Worm (Caenorhabditis elegans) whole organism, young adult: ENCODE results near the gene cin-4.

Experiments
- B0336.3 ChIP-seq: fragments of 200-800 bp; sonication (Bioruptor generic); IDR thresholded peaks from 2 replicates; pipeline ENCODE4 v1.3.6; 2022; ENCODE audit warnings: missing genetic modification characterization, missing compliant biosample characterization
- F39B2.1 ChIP-seq: fragments of 200-800 bp; sonication (Bioruptor generic); IDR thresholded peaks from 2 replicates; pipeline ENCODE4 v1.3.6; 2022; ENCODE audit warnings: missing genetic modification reagents, missing genetic modification characterization, missing compliant biosample characterization
- Y67H2A.10 ChIP-seq: fragments of 200-800 bp; sonication (Bioruptor generic); conservative IDR thresholded peaks from 2 replicates; pipeline ENCODE4 v1.3.6; 2022; ENCODE audit warnings: missing genetic modification reagents, missing genetic modification characterization, missing compliant biosample characterization
- Y95B8A.8 ChIP-seq: fragments of 200-800 bp; sonication (Bioruptor generic); IDR thresholded peaks from 2 replicates; pipeline ENCODE4 v1.3.6; 2022; ENCODE audit warnings: missing genetic modification reagents, missing genetic modification characterization, missing compliant biosample characterization
- ZK185.1 ChIP-seq: sonication (generic microtip); optimal IDR thresholded peaks from 2 replicates; lab custom pipeline; 2016; ENCODE audit warnings: mild to moderate bottlenecking, missing genetic modification characterization, missing compliant biosample characterization; ENCODE audit not compliant: poor library complexity, severe bottlenecking
- ama-1 ChIP-seq, 3 experiments: fragments of 150-350 bp in 1 of 3; sonication (generic microtip) in 2 of 3; optimal IDR thresholded peaks; 2 replicates each; lab custom pipeline; 2014 to 2018; ENCODE audit warnings: missing biosample characterization in 2 of 3, missing genetic modification characterization in 2 of 3, missing genetic modification reagents in 2 of 3
- ets-4 ChIP-seq: fragments of 200-800 bp; sonication (Bioruptor generic); optimal IDR thresholded peaks from 2 replicates; lab custom pipeline; 2018; ENCODE audit warnings: mild to moderate bottlenecking, missing genetic modification characterization, missing compliant biosample characterization
- hlh-12 ChIP-seq: sonication (generic microtip); optimal IDR thresholded peaks from 2 replicates; lab custom pipeline; 2016; ENCODE audit warnings: missing genetic modification characterization, missing compliant biosample characterization
- hrde-1 ChIP-seq: sonication (generic microtip); optimal IDR thresholded peaks from 2 replicates; lab custom pipeline; 2016; ENCODE audit warnings: missing genetic modification characterization, mild to moderate bottlenecking, missing compliant biosample characterization, moderate library complexity, missing genotype, missing genetic modification reagents, borderline replicate concordance
- madf-8 ChIP-seq: fragments of 200-800 bp; sonication (Bioruptor generic); conservative IDR thresholded peaks from 2 replicates; pipeline ENCODE4 v1.3.6; 2022; ENCODE audit warnings: missing genetic modification reagents, missing genetic modification characterization, missing compliant biosample characterization
- ztf-3 ChIP-seq: fragments of 200-800 bp; sonication (Bioruptor generic); optimal IDR thresholded peaks from 2 replicates; lab custom pipeline; 2018; ENCODE audit warnings: mild to moderate bottlenecking, missing genetic modification characterization, missing compliant biosample characterization

ce11 chrII:7072315-7072589 lies 34.2 kb downstream of the cin-4 start, which contains the start of gene kars-1:
- no peak for TF ChIP-seq ets-4 (GFP tag; lab: Kevin White, UChicago)
- no peak for TF ChIP-seq ama-1 (optimal IDR thresholded peaks at IDR 0.05; lab: Kevin White, UChicago)
- no peak for TF ChIP-seq ama-1 (GFP tag; optimal IDR thresholded peaks at IDR 0.05; lab: Kevin White, UChicago)
- no peak for TF ChIP-seq hlh-12 (tag; lab: Kevin White, UChicago)
- no peak for TF ChIP-seq Y95B8A.8
- no peak for TF ChIP-seq hrde-1 (tag; lab: Kevin White, UChicago)
- TF ChIP-seq Y67H2A.10 (GFP tag; lab: Robert Waterston, UW): no peak
- no peak for TF ChIP-seq F39B2.1 (GFP tag; lab: Robert Waterston, UW)
- no peak for TF ChIP-seq ZK185.1 (tag; lab: Kevin White, UChicago)
- TF ChIP-seq madf-8: no peak
- TF ChIP-seq B0336.3: no peak
- no peak for TF ChIP-seq ztf-3 (GFP tag; lab: Kevin White, UChicago)
